Worm (Caenorhabditis elegans): ENCODE measurements around the gene ckb-3.

The ckb-3 gene

ce11 chrIII:4391319-4391718 is 20.6 kb downstream of the ckb-3 start:
- no peak for TF ChIP-seq nhr-12 (tag; optimal IDR thresholded peaks at IDR 0.05)
- TF ChIP-seq M03D4.4 (tag; optimal IDR thresholded peaks at IDR 0.05): no peak
- TF ChIP-seq flh-1 (GFP tag; optimal IDR thresholded peaks at IDR 0.05): no peak
- TF ChIP-seq sem-2 (GFP tag; optimal IDR thresholded peaks at IDR 0.05): no peak
- TF ChIP-seq ces-1 (GFP tag; optimal IDR thresholded peaks at IDR 0.05): no peak

ce11 chrIII:4391938-4392337 is 21.3 kb downstream of the ckb-3 start:
- TF ChIP-seq mab-5 (tag; optimal IDR thresholded peaks at IDR 0.05) (no peak), elt-1 (tag; optimal IDR thresholded peaks at IDR 0.05; ENCODE audit: borderline replicate concordance, insufficient read depth) (peak; percentile 63)

DNA sequence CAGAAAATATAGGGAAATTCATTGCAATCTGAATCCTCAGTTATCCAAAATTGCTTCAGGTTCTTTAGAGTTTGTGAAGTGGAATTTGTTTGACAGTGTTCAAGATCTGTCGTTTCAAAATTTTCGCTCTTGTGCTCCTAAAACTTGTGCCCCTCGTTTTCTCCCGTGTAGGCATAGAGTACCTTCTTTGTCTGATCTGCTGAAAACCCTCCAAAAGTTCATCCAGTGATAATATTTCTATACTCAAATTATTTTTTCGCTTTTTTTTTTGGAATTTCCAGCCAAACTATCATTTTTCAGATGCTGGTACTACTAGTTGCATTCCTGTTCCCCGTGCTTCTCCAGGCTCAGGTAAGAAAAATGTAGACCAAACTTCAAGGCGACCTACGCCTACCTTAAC is 23.8 kb downstream of the ckb-3 start, which contains the start of gene R07E5.4:
Gene R07E5.4 (plus strand): TSS at position 301 of the 400 bp plus-strand sequence.
- no peak for TF ChIP-seq ham-2 (GFP tag; optimal IDR thresholded peaks at IDR 0.05)
- no peak for TF ChIP-seq mls-2 (tag; optimal IDR thresholded peaks at IDR 0.05)
- TF ChIP-seq drap-1 (GFP tag; optimal IDR thresholded peaks at IDR 0.05): no peak
- no peak for TF ChIP-seq M03D4.4 (tag; optimal IDR thresholded peaks at IDR 0.05)
- TF ChIP-seq elt-3 (tag; optimal IDR thresholded peaks at IDR 0.05): no peak

DNA sequence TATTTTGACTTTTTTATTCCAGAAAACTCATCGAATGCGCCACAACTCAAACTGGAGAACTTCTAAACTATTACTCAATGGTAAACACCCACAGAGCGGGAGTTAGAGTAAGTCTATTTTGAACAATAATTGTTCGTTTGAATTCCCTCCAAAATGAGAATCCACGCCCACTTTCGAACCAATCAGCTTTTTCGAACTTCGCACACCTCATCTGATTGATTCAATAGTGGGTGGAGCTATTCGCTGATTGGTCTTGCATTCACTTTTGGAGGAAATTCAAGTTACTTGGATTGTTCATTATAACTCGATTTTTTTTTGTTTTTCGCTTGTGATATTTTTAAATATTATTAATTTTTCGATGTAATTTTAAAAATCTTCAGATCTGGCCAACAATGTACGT is 25.2 kb downstream of the ckb-3 start:
- no peak for TF ChIP-seq cnd-1 (tag; optimal IDR thresholded peaks at IDR 0.05)
- no peak for TF ChIP-seq unc-39 (tag; optimal IDR thresholded peaks at IDR 0.05)
- TF ChIP-seq ztf-11 (tag; optimal IDR thresholded peaks at IDR 0.05): no peak
- TF ChIP-seq bed-3 (GFP tag; optimal IDR thresholded peaks at IDR 0.05): no peak
- TF ChIP-seq lin-13 (tag; optimal IDR thresholded peaks at IDR 0.05): no peak
- TF ChIP-seq flh-1 (GFP tag; optimal IDR thresholded peaks at IDR 0.05): no peak
- TF ChIP-seq nhr-76 (tag; optimal IDR thresholded peaks at IDR 0.05): no peak
- no peak for TF ChIP-seq lsy-2 (tag; optimal IDR thresholded peaks at IDR 0.05)
- TF ChIP-seq mls-2 (tag; optimal IDR thresholded peaks at IDR 0.05): no peak

- TF ChIP-seq mep-1 (tag; optimal IDR thresholded peaks at IDR 0.05) (no peak), ztf-11 (tag; optimal IDR thresholded peaks at IDR 0.05) (no peak), elt-3 (tag; optimal IDR thresholded peaks at IDR 0.05) (no peak), pha-4 (tag; optimal IDR thresholded peaks at IDR 0.05) (no peak), unc-120 (tag; optimal IDR thresholded peaks at IDR 0.05; ENCODE audit: poor library complexity, severe bottlenecking) (no peak), lin-13 (tag; optimal IDR thresholded peaks at IDR 0.05) (no peak), mab-5 (tag; optimal IDR thresholded peaks at IDR 0.05) (no peak)
These were observed 26.4 kb downstream of the ckb-3 start, which contains the start of gene R07E5.5 for ce11 chrIII:4397115-4397514. Gene R07E5.5 (plus strand): TSS chrIII:4397415.

- TF ChIP-seq M03D4.4 (tag; optimal IDR thresholded peaks at IDR 0.05): no peak
- TF ChIP-seq pha-4 (tag; optimal IDR thresholded peaks at IDR 0.05): no peak
- no peak for TF ChIP-seq nhr-12 (tag; optimal IDR thresholded peaks at IDR 0.05)
- TF ChIP-seq sem-2 (GFP tag; optimal IDR thresholded peaks at IDR 0.05): no peak
- TF ChIP-seq cnd-1 (tag; optimal IDR thresholded peaks at IDR 0.05): no peak
- no peak for TF ChIP-seq mab-5 (tag; optimal IDR thresholded peaks at IDR 0.05)
- no peak for TF ChIP-seq unc-62 (GFP tag; optimal IDR thresholded peaks at IDR 0.05)
- TF ChIP-seq lin-13 (tag; optimal IDR thresholded peaks at IDR 0.05): no peak
- no peak for TF ChIP-seq nhr-76 (tag; optimal IDR thresholded peaks at IDR 0.05)
- no peak for TF ChIP-seq blmp-1 (tag; optimal IDR thresholded peaks at IDR 0.05)
- no peak for TF ChIP-seq ces-1 (GFP tag; optimal IDR thresholded peaks at IDR 0.05)
- TF ChIP-seq ceh-43 (GFP tag; optimal IDR thresholded peaks at IDR 0.05): no peak
- TF ChIP-seq snpc-4 (tag; optimal IDR thresholded peaks at IDR 0.05): no peak
- TF ChIP-seq elt-3 (tag; optimal IDR thresholded peaks at IDR 0.05): no peak
- TF ChIP-seq nhr-2 (tag; optimal IDR thresholded peaks at IDR 0.05): no peak
- no peak for TF ChIP-seq hlh-1 (tag; optimal IDR thresholded peaks at IDR 0.05)
- TF ChIP-seq tbx-8 (GFP tag; optimal IDR thresholded peaks at IDR 0.05): no peak
These were observed 27.8 kb downstream of the ckb-3 start, which contains the start of gene R07E5.6 for ce11 chrIII:4398463-4398862. Gene R07E5.6 (plus strand): TSS chrIII:4398763.

- TF ChIP-seq nhr-28 (tag; optimal IDR thresholded peaks at IDR 0.05): no peak
- TF ChIP-seq mab-5 (tag; optimal IDR thresholded peaks at IDR 0.05): no peak
- no peak for TF ChIP-seq elt-1 (tag; optimal IDR thresholded peaks at IDR 0.05; ENCODE audit: borderline replicate concordance, insufficient read depth)
- TF ChIP-seq mep-1 (tag; optimal IDR thresholded peaks at IDR 0.05): no peak
- no peak for TF ChIP-seq nhr-76 (tag; optimal IDR thresholded peaks at IDR 0.05)
- no peak for TF ChIP-seq elt-3 (tag; optimal IDR thresholded peaks at IDR 0.05)
- no peak for TF ChIP-seq cnd-1 (tag; optimal IDR thresholded peaks at IDR 0.05)
- no peak for TF ChIP-seq sptf-1 (tag; optimal IDR thresholded peaks at IDR 0.05)
- no peak for TF ChIP-seq tbx-8 (GFP tag; optimal IDR thresholded peaks at IDR 0.05)
- no peak for TF ChIP-seq lin-32 (GFP tag; optimal IDR thresholded peaks at IDR 0.05)
These were observed 30.5 kb downstream of the ckb-3 start, which contains the start of gene R07E5.15 for ce11 chrIII:4401142-4401541. Gene R07E5.15 (plus strand): TSS chrIII:4401442.
